Worm (Caenorhabditis elegans) whole organism, early embryonic: ENCODE data around the gene sams-1.

Source experiments
- B0310.2 ChIP-seq: sonication (generic microtip); optimal IDR thresholded peaks from 2 replicates; lab custom pipeline; 2016; ENCODE audit warnings: mild to moderate bottlenecking, missing genetic modification characterization, missing compliant biosample characterization
- aly-1 ChIP-seq: sonication (generic microtip); optimal IDR thresholded peaks from 2 replicates; lab custom pipeline; 2016; ENCODE audit warnings: missing genetic modification characterization, missing compliant biosample characterization
- ama-1 ChIP-seq: fragments of 150-350 bp; optimal IDR thresholded peaks from 2 replicates; lab custom pipeline; 2014
- ceh-36 ChIP-seq: sonication (generic microtip); optimal IDR thresholded peaks from 2 replicates; lab custom pipeline; 2016; ENCODE audit warnings: missing genetic modification characterization, inconsistent platforms, missing compliant biosample characterization
- flt-1 ChIP-seq: fragments of 200-800 bp; sonication (Bioruptor generic); IDR thresholded peaks from 2 replicates; pipeline ENCODE4 v1.3.6; 2022; ENCODE audit warnings: missing genetic modification characterization, missing compliant biosample characterization
- hmbx-1 ChIP-seq: sonication (generic microtip); optimal IDR thresholded peaks from 2 replicates; lab custom pipeline; 2016; ENCODE audit warnings: mild to moderate bottlenecking, missing genetic modification characterization, missing compliant biosample characterization
- hmg-4 ChIP-seq: fragments of 200-800 bp; sonication (Bioruptor generic); optimal IDR thresholded peaks from 2 replicates; lab custom pipeline; 2018; ENCODE audit warnings: mild to moderate bottlenecking, missing genetic modification characterization, missing compliant biosample characterization
- sea-1 ChIP-seq: fragments of 200-800 bp; sonication (Bioruptor generic); conservative IDR thresholded peaks from 2 replicates; pipeline ENCODE4 v1.3.6; 2022; ENCODE audit warnings: missing genetic modification characterization, missing compliant biosample characterization
- tra-4 ChIP-seq: sonication (generic microtip); optimal IDR thresholded peaks from 2 replicates; lab custom pipeline; 2017; ENCODE audit warnings: missing genetic modification characterization, missing compliant biosample characterization

ce11 chrX:11974629-11975085 lies 8.9 kb downstream of the sams-1 start, which contains the start of gene set-6:
- TF ChIP-seq ama-1 (lab: Kevin White, UChicago), result no peak
- TF ChIP-seq hmbx-1 (tag; lab: Kevin White, UChicago), result no peak
- no peak for TF ChIP-seq flt-1 (GFP tag; lab: Robert Waterston, UW)
- no peak for TF ChIP-seq aly-1 (tag; lab: Kevin White, UChicago)
- TF ChIP-seq B0310.2, result no peak
- TF ChIP-seq sea-1 (GFP tag; lab: Robert Waterston, UW), result no peak
- TF ChIP-seq hmg-4 (GFP tag; lab: Kevin White, UChicago), result no peak
- no peak for TF ChIP-seq ceh-36
- no peak for TF ChIP-seq tra-4
